Fruit fly (Drosophila melanogaster) whole organism, embryonic: Measurements from ENCODE around the gene SP555.

ENCODE experiments used
- C15 ChIP-seq: fragments of 200-800 bp; sonication (Bioruptor generic); IDR thresholded peaks from 3 replicates; pipeline ENCODE4 v1.3.6; 2022; ENCODE audit warnings: missing biosample characterization, missing genetic modification characterization
- CG10321 ChIP-seq: fragments of 200-800 bp; sonication (Bioruptor generic); IDR thresholded peaks from 2 replicates; pipeline ENCODE4 v1.3.6; 2022; ENCODE audit warnings: missing biosample characterization, missing genetic modification characterization
- CG10979 ChIP-seq: fragments of 200-800 bp; sonication (Bioruptor generic); optimal IDR thresholded peaks from 2 replicates; lab custom pipeline; 2018; ENCODE audit warnings: missing biosample characterization, mild to moderate bottlenecking, missing genetic modification characterization, moderate library complexity
- CG11398 ChIP-seq: fragments of 200-800 bp; sonication (Bioruptor generic); optimal IDR thresholded peaks from 2 replicates; lab custom pipeline; 2016; ENCODE audit warnings: missing biosample characterization, missing genetic modification characterization
- CG11723 ChIP-seq: fragments of 200-800 bp; sonication (Bioruptor generic); optimal IDR thresholded peaks from 2 replicates; lab custom pipeline; 2017; ENCODE audit warnings: missing biosample characterization, mild to moderate bottlenecking, missing genetic modification characterization
- CG12104 ChIP-seq: fragments of 200-800 bp; sonication (Bioruptor generic); optimal IDR thresholded peaks from 3 replicates; lab custom pipeline; 2016; ENCODE audit warnings: missing biosample characterization, missing genetic modification characterization
- CG12219 ChIP-seq: fragments of 200-800 bp; sonication (Bioruptor generic); optimal IDR thresholded peaks from 3 replicates; lab custom pipeline; 2018; ENCODE audit warnings: missing biosample characterization, mild to moderate bottlenecking, missing genetic modification characterization
- CG12236 ChIP-seq: fragments of 200-800 bp; sonication (Bioruptor generic); optimal IDR thresholded peaks from 2 replicates; lab custom pipeline; 2016; ENCODE audit warnings: missing biosample characterization, missing genetic modification characterization
- CG12659 ChIP-seq: fragments of 200-800 bp; sonication (Bioruptor generic); optimal IDR thresholded peaks from 3 replicates; lab custom pipeline; 2017; ENCODE audit warnings: mild to moderate bottlenecking, missing biosample characterization, missing genetic modification reagents, missing genetic modification characterization
- CG13296 ChIP-seq: fragments of 200-800 bp; sonication (Bioruptor generic); optimal IDR thresholded peaks from 3 replicates; lab custom pipeline; 2018; ENCODE audit warnings: missing biosample characterization, mild to moderate bottlenecking, missing genetic modification characterization
- CG15011 ChIP-seq: fragments of 200-800 bp; sonication (Bioruptor generic); optimal IDR thresholded peaks from 3 replicates; lab custom pipeline; 2018; ENCODE audit warnings: missing biosample characterization, mild to moderate bottlenecking, missing genetic modification characterization
- CG15269 ChIP-seq: fragments of 200-800 bp; sonication (Bioruptor generic); optimal IDR thresholded peaks from 2 replicates; lab custom pipeline; 2018; ENCODE audit warnings: missing biosample characterization, mild to moderate bottlenecking, missing genetic modification characterization, moderate library complexity
- CG1602 ChIP-seq: fragments of 200-800 bp; sonication (Bioruptor generic); optimal IDR thresholded peaks from 3 replicates; lab custom pipeline; 2016; ENCODE audit warnings: missing biosample characterization, missing genetic modification characterization
- CG2202 ChIP-seq: fragments of 200-800 bp; sonication (Bioruptor generic); optimal IDR thresholded peaks from 2 replicates; lab custom pipeline; 2018; ENCODE audit warnings: missing biosample characterization, mild to moderate bottlenecking, missing genetic modification characterization
- CG2712 ChIP-seq: fragments of 200-800 bp; optimal IDR thresholded peaks from 3 replicates; lab custom pipeline; 2019; ENCODE audit warnings: missing biosample characterization, mild to moderate bottlenecking, missing genetic modification characterization, moderate library complexity
- CG31224 ChIP-seq: fragments of 200-800 bp; sonication (Bioruptor generic); IDR thresholded peaks from 2 replicates; pipeline ENCODE4 v1.3.6; 2022; ENCODE audit warnings: missing biosample characterization, missing genetic modification characterization
- CG34422 ChIP-seq: fragments of 200-800 bp; sonication (Bioruptor generic); IDR thresholded peaks from 3 replicates; pipeline ENCODE4 v1.3.6; 2022; ENCODE audit warnings: missing biosample characterization, missing genetic modification characterization
- CG3838 ChIP-seq: fragments of 200-800 bp; sonication (Bioruptor generic); optimal IDR thresholded peaks from 3 replicates; lab custom pipeline; 2016; ENCODE audit warnings: missing biosample characterization, missing genetic modification characterization
- CG5245 ChIP-seq: fragments of 200-800 bp; sonication (Bioruptor generic); optimal IDR thresholded peaks from 3 replicates; lab custom pipeline; 2016; ENCODE audit warnings: missing biosample characterization, missing genetic modification characterization
- CG6683 ChIP-seq: fragments of 200-800 bp; sonication (Bioruptor generic); optimal IDR thresholded peaks from 2 replicates; lab custom pipeline; 2017; ENCODE audit warnings: missing biosample characterization, mild to moderate bottlenecking, missing genetic modification characterization, missing genetic modification reagents
- CG7357 ChIP-seq: fragments of 200-800 bp; sonication (Bioruptor generic); IDR thresholded peaks from 3 replicates; pipeline ENCODE4 v1.3.6; 2022; ENCODE audit warnings: missing biosample characterization, missing genetic modification characterization
- CG9437 ChIP-seq: fragments of 200-800 bp; sonication (Bioruptor generic); optimal IDR thresholded peaks from 2 replicates; lab custom pipeline; 2018; ENCODE audit warnings: missing biosample characterization, mild to moderate bottlenecking, missing genetic modification characterization
- CG9609 ChIP-seq: fragments of 200-800 bp; sonication (Bioruptor generic); optimal IDR thresholded peaks from 3 replicates; lab custom pipeline; 2016; ENCODE audit warnings: missing biosample characterization, missing genetic modification characterization
- Dek ChIP-seq: fragments of 200-800 bp; sonication (Bioruptor generic); optimal IDR thresholded peaks from 3 replicates; lab custom pipeline; 2019; ENCODE audit warnings: missing biosample characterization, mild to moderate bottlenecking, missing genetic modification characterization, moderate library complexity
- Dip2 ChIP-seq: fragments of 200-800 bp; sonication (Bioruptor generic); IDR thresholded peaks from 2 replicates; pipeline ENCODE4 v1.3.6; 2022; ENCODE audit warnings: missing biosample characterization, missing genetic modification characterization
- Drgx ChIP-seq: fragments of 200-800 bp; sonication (Bioruptor generic); IDR thresholded peaks from 2 replicates; pipeline ENCODE4 v1.3.6; 2022; ENCODE audit warnings: missing biosample characterization, missing genetic modification characterization
- HLHmδ ChIP-seq: fragments of 200-800 bp; sonication (Bioruptor generic); optimal IDR thresholded peaks from 2 replicates; lab custom pipeline; 2018; ENCODE audit warnings: missing biosample characterization, mild to moderate bottlenecking, missing genetic modification characterization, moderate library complexity
- Hr39 ChIP-seq: fragments of >200 bp; optimal IDR thresholded peaks from 2 replicates; lab custom pipeline; 2017
- Kr ChIP-seq: fragments of 200-800 bp; sonication (Bioruptor generic); optimal IDR thresholded peaks from 2 replicates; lab custom pipeline; 2017; ENCODE audit warnings: missing biosample characterization, mild to moderate bottlenecking, missing genetic modification characterization
- Med ChIP-seq: fragments of 200-800 bp; sonication (Bioruptor generic); peaks from one replicate; lab custom pipeline; 2016; ENCODE audit warnings: missing biosample characterization, missing genetic modification characterization, mild to moderate bottlenecking, inconsistent platforms, moderate library complexity
- Mes4 ChIP-seq: fragments of 200-800 bp; sonication (Bioruptor generic); optimal IDR thresholded peaks from 2 replicates; lab custom pipeline; 2016; ENCODE audit warnings: missing biosample characterization, missing genetic modification characterization
- Nf-YA ChIP-seq: fragments of 200-800 bp; sonication (Bioruptor generic); IDR thresholded peaks from 2 replicates; pipeline ENCODE4 v1.3.6; 2022; ENCODE audit warnings: missing biosample characterization, missing genetic modification characterization
- TFAM ChIP-seq: fragments of 200-800 bp; sonication (Bioruptor generic); optimal IDR thresholded peaks from 2 replicates; lab custom pipeline; 2017; ENCODE audit warnings: missing biosample characterization, missing genetic modification characterization, inconsistent platforms
- Taf1 ChIP-seq: fragments of 200-800 bp; sonication (Bioruptor generic); IDR thresholded peaks from 2 replicates; pipeline ENCODE4 v1.3.6; 2022; ENCODE audit warnings: missing biosample characterization, missing genetic modification characterization
- YL-1 ChIP-seq: fragments of 200-800 bp; sonication (Bioruptor generic); optimal IDR thresholded peaks from 3 replicates; lab custom pipeline; 2017; ENCODE audit warnings: missing biosample characterization, mild to moderate bottlenecking, missing genetic modification characterization
- ase ChIP-seq: fragments of 200-800 bp; sonication (Bioruptor generic); IDR thresholded peaks from 3 replicates; pipeline ENCODE4 v1.3.6; 2022; ENCODE audit warnings: missing biosample characterization, missing genetic modification characterization
- bbx ChIP-seq: fragments of 200-800 bp; sonication (Bioruptor generic); IDR thresholded peaks from 2 replicates; pipeline ENCODE4 v1.3.6; 2022; ENCODE audit warnings: missing biosample characterization, missing genetic modification characterization; ENCODE audit not compliant: partially characterized antibody
- bowl ChIP-seq: fragments of 200-800 bp; sonication (Bioruptor generic); IDR thresholded peaks from 2 replicates; pipeline ENCODE4 v1.3.6; 2022; ENCODE audit warnings: missing biosample characterization, missing genetic modification characterization
- cg ChIP-seq: fragments of 200-800 bp; sonication (Bioruptor generic); optimal IDR thresholded peaks from 3 replicates; lab custom pipeline; 2019; ENCODE audit warnings: missing biosample characterization, mild to moderate bottlenecking, missing genetic modification characterization, moderate library complexity
- crol ChIP-seq: fragments of 200-800 bp; sonication (Bioruptor generic); IDR thresholded peaks from 2 replicates; pipeline ENCODE4 v1.3.6; 2022; ENCODE audit warnings: missing biosample characterization, missing genetic modification characterization
- danr ChIP-seq: fragments of 200-800 bp; sonication (Bioruptor generic); IDR thresholded peaks from 2 replicates; pipeline ENCODE4 v1.3.6; 2022; ENCODE audit warnings: missing biosample characterization, missing genetic modification characterization
- esg ChIP-seq: fragments of 200-800 bp; sonication (Bioruptor generic); conservative IDR thresholded peaks from 2 replicates; pipeline ENCODE4 v1.3.6; 2022; ENCODE audit warnings: missing biosample characterization, missing genetic modification characterization
- eve ChIP-seq, 2 experiments: fragments of >200 bp; optimal IDR thresholded peaks; 2 replicates each; lab custom pipeline; 2017; ENCODE audit warnings: missing biosample characterization in 2 of 2, missing genetic modification characterization in 2 of 2
- ewg ChIP-seq: fragments of 200-800 bp; sonication (Bioruptor generic); optimal IDR thresholded peaks from 3 replicates; lab custom pipeline; 2017; ENCODE audit warnings: mild to moderate bottlenecking, missing biosample characterization, missing genetic modification reagents, missing genetic modification characterization
- gro ChIP-seq: fragments of 200-800 bp; sonication (Bioruptor generic); optimal IDR thresholded peaks from 2 replicates; lab custom pipeline; 2016; ENCODE audit warnings: missing biosample characterization, missing genetic modification characterization
- hkb ChIP-seq, 2 experiments: fragments of 200-800 bp in 1 of 2; fragments of >200 bp in 1 of 2; sonication (Bioruptor generic) in 1 of 2; IDR thresholded peaks in 1 of 2; optimal IDR thresholded peaks in 1 of 2; 2 replicates each; pipeline versions ENCODE4 v1.3.6 to Lab custom; 2017 to 2022; ENCODE audit warnings: missing biosample characterization in 1 of 2, missing genetic modification characterization in 1 of 2
- ind ChIP-seq: fragments of 200-800 bp; sonication (Bioruptor generic); optimal IDR thresholded peaks from 3 replicates; lab custom pipeline; 2016; ENCODE audit warnings: missing biosample characterization, missing genetic modification characterization
- oc ChIP-seq: fragments of 200-800 bp; sonication (Bioruptor generic); optimal IDR thresholded peaks from 2 replicates; lab custom pipeline; 2018; ENCODE audit warnings: missing biosample characterization, mild to moderate bottlenecking, missing genetic modification characterization, moderate library complexity
- sim ChIP-seq: fragments of 200-800 bp; sonication (Bioruptor generic); IDR thresholded peaks from 2 replicates; pipeline ENCODE4 v1.3.6; 2022; ENCODE audit warnings: missing biosample characterization, missing genetic modification characterization
- tgo ChIP-seq: fragments of 200-800 bp; sonication (Bioruptor generic); IDR thresholded peaks from 3 replicates; pipeline ENCODE4 v1.3.6; 2022; ENCODE audit warnings: missing biosample characterization, missing genetic modification characterization

SP555 gene

DNA sequence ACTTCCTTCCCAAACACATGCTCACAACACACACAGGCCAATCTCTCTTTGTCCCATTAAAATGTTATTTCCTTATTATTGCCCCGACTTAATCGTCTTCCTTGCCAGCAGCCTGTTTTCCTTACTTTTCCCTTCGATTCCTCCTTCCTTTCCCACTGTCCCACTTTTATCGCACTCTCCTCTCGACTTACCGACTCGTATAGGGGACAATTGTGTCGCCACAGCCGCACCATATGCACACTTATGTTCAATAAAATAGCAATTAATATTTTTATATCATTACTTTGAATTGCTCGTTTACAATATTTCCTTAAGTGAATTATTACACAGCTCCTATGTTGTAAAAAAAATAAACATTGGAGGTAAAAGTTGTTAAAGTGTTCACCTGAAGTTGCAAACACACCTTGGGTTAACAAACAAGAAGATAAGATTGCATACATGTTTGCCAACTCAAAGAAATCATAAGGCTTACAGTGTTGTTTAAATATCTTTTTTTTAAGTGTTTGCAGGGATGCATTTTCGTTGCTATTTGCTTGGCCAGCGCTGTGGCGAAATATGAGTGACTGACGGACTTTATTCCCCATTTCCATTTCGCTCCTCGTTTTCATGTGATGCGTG is 49.5 kb downstream of the SP555 start (continued):
- 0 out of 2 replicates have a peak, but pooled peaks have one; percentile 25 for TF ChIP-seq Nf-YA (GFP tag; lab: Robert Waterston, UW)
- TF ChIP-seq YL-1 (GFP tag; lab: Kevin White, UChicago): peak; percentile 17
- TF ChIP-seq Dip2 (GFP tag; lab: Robert Waterston, UW): no peak
- peak; percentile 83 for TF ChIP-seq CG2712
- TF ChIP-seq ewg: peak; percentile 66
- peak; percentile 76 for TF ChIP-seq CG9437
- TF ChIP-seq Med (GFP tag; lab: Kevin White, UChicago): peak; percentile 93
- TF ChIP-seq crol: 0 out of 2 replicates have a peak, but pooled peaks have one; percentile 29
- peak; percentile 77 for TF ChIP-seq CG12659 (GFP tag; lab: Kevin White, UChicago)
- no peak for TF ChIP-seq CG10321
- peak; percentile 69 for TF ChIP-seq CG11723 (GFP tag; lab: Kevin White, UChicago)
- TF ChIP-seq CG7357 (GFP tag; lab: Robert Waterston, UW): peak; percentile 23; the same call in 1 of the 3 replicates
- TF ChIP-seq CG1602 (GFP tag; lab: Kevin White, UChicago): peak; percentile 54
- TF ChIP-seq CG2202: peak; percentile 18
- peak; percentile 50 for TF ChIP-seq oc (tag; lab: Kevin White, UChicago)
- TF ChIP-seq bowl (GFP tag; lab: Robert Waterston, UW): peak; percentile 38; the same call in 1 of the 2 replicates
- no peak for TF ChIP-seq CG31224 (GFP tag; lab: Robert Waterston, UW)
- no peak for TF ChIP-seq bbx (GFP tag; lab: Robert Waterston, UW)
- TF ChIP-seq CG11398 (GFP tag; lab: Kevin White, UChicago): peak; percentile 43
- peak; percentile 68 for TF ChIP-seq ind (GFP tag; lab: Kevin White, UChicago)
- peak; percentile 79 for TF ChIP-seq CG12219 (GFP tag; lab: Kevin White, UChicago)
- TF ChIP-seq TFAM: no peak
- TF ChIP-seq HLHmδ (GFP tag; lab: Kevin White, UChicago): no peak
- peak; percentile 47 for TF ChIP-seq CG3838 (GFP tag; lab: Kevin White, UChicago)
- peak; percentile 61 for TF ChIP-seq Dek
- peak in 1 of 2 experiments; percentile 95 for TF ChIP-seq eve (GFP tag; optimal IDR thresholded peaks at IDR 0.05; lab: Kevin White, UChicago)
- no peak for TF ChIP-seq cg (GFP tag; lab: Kevin White, UChicago)
- TF ChIP-seq CG5245 (GFP tag; lab: Kevin White, UChicago): peak; percentile 69
- peak; percentile 42; the same call in 1 of the 2 replicates for TF ChIP-seq danr (GFP tag; lab: Robert Waterston, UW)
- TF ChIP-seq CG12104: peak; percentile 81
- peak; percentile 39; the same call in 1 of the 3 replicates for TF ChIP-seq tgo (GFP tag; lab: Robert Waterston, UW)
- TF ChIP-seq Mes4 (GFP tag; lab: Kevin White, UChicago): peak; percentile 74
- TF ChIP-seq CG6683 (GFP tag; lab: Kevin White, UChicago): peak; percentile 57
- peak; percentile 79 for TF ChIP-seq CG10979
- peak; percentile 72 for TF ChIP-seq gro (GFP tag; lab: Kevin White, UChicago)
- TF ChIP-seq CG15011 (GFP tag; lab: Kevin White, UChicago): peak; percentile 63
- TF ChIP-seq CG34422 (GFP tag; lab: Robert Waterston, UW): peak; percentile 49; the same call in 1 of the 3 replicates
- TF ChIP-seq ase (GFP tag; lab: Robert Waterston, UW): 0 out of 3 replicates have a peak, but pooled peaks have one; percentile 41
- TF ChIP-seq C15 (GFP tag; lab: Robert Waterston, UW): no peak
- TF ChIP-seq Drgx: peak; percentile 67
- no peak for TF ChIP-seq Kr (GFP tag; lab: Kevin White, UChicago)
- TF ChIP-seq CG15269 (tag; lab: Kevin White, UChicago): peak; percentile 84
- TF ChIP-seq Taf1 (GFP tag; lab: Robert Waterston, UW): no peak
- peak; percentile 57 for TF ChIP-seq CG9609 (GFP tag; lab: Kevin White, UChicago)
- TF ChIP-seq sim (GFP tag; lab: Robert Waterston, UW): no peak; the same call in 1 of the 2 replicates
- peak; percentile 53; the same call in 1 of the 2 replicates for TF ChIP-seq esg (GFP tag; lab: Robert Waterston, UW)
- no peak for TF ChIP-seq Hr39
- peak; percentile 63 for TF ChIP-seq CG12236 (GFP tag; lab: Kevin White, UChicago)
- TF ChIP-seq hkb (optimal IDR thresholded peaks at IDR 0.05; lab: Kevin White, UChicago): no peak
- TF ChIP-seq hkb (GFP tag; IDR thresholded peaks at IDR 0.05; lab: Robert Waterston, UW): peak; percentile 79
- peak; percentile 85 for TF ChIP-seq CG13296 (GFP tag; lab: Kevin White, UChicago)
